Worm (Caenorhabditis elegans) whole organism, midembryonic: ENCODE results near the gene fbxa-99.

ENCODE experiments used
- T22C8.4 ChIP-seq: fragments of 200-800 bp; sonication (Bioruptor generic); IDR thresholded peaks from 2 replicates; pipeline ENCODE4 v1.3.6; 2022; ENCODE audit warnings: missing genetic modification characterization, missing compliant biosample characterization
- cog-1 ChIP-seq: sonication (generic microtip); optimal IDR thresholded peaks from 2 replicates; lab custom pipeline; 2016; ENCODE audit warnings: missing genetic modification characterization, missing compliant biosample characterization
- flt-1 ChIP-seq: fragments of 200-800 bp; sonication (Bioruptor generic); IDR thresholded peaks from 2 replicates; pipeline ENCODE4 v1.3.6; 2022; ENCODE audit warnings: missing genetic modification characterization, missing compliant biosample characterization
- klf-2 ChIP-seq: fragments of 200-800 bp; sonication (Bioruptor generic); conservative IDR thresholded peaks from 2 replicates; pipeline ENCODE4 v1.3.6; 2022; ENCODE audit warnings: missing genetic modification reagents, missing genetic modification characterization, missing compliant biosample characterization
- med-1 ChIP-seq: sonication (generic microtip); optimal IDR thresholded peaks from 2 replicates; lab custom pipeline; 2017; ENCODE audit warnings: missing genetic modification characterization, mild to moderate bottlenecking, missing compliant biosample characterization, antibody characterized with exemption, missing genetic modification reagents; ENCODE audit not compliant: insufficient read depth
- tab-1 ChIP-seq: fragments of 200-800 bp; sonication (Bioruptor generic); IDR thresholded peaks from 2 replicates; pipeline ENCODE4 v1.3.6; 2022; ENCODE audit warnings: missing genetic modification characterization, missing compliant biosample characterization
- ztf-23 ChIP-seq: fragments of 200-800 bp; sonication (Bioruptor generic); IDR thresholded peaks from 2 replicates; pipeline ENCODE4 v1.3.6; 2022; ENCODE audit warnings: missing genetic modification reagents, missing genetic modification characterization, missing compliant biosample characterization
- ztf-29 ChIP-seq: fragments of 200-800 bp; sonication (Bioruptor generic); IDR thresholded peaks from 2 replicates; pipeline ENCODE4 v1.3.6; 2022; ENCODE audit warnings: missing genetic modification reagents, missing genetic modification characterization, missing compliant biosample characterization

DNA sequence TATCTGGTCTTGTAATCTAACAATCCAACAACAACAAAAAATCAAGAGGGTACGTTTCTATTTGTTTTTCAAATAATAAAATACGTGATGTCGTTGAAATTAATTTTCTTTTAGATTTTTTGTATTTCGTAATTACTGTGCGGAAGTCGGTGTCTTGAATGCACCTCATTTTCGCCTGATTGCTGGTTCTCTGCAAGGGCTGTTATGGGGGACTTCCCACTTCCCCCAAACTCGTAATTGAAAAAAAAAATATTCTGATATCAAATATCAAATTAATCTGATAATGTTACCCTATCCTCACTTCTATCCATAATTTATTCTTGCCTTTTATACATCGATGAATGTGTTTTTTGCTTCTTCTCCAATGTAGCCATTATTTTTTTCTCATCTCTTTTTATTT, 5.4 kb upstream of the fbxa-99 start, which contains the start of gene F36G9.15:
- TF ChIP-seq med-1 (GFP tag; lab: Kevin White, UChicago) (no peak), tab-1 (GFP tag; lab: Robert Waterston, UW) (no peak), T22C8.4 (GFP tag; lab: Robert Waterston, UW) (no peak), ztf-29 (GFP tag; lab: Robert Waterston, UW) (no peak), klf-2 (GFP tag; lab: Robert Waterston, UW) (no peak), ztf-23 (GFP tag; lab: Robert Waterston, UW) (no peak), flt-1 (GFP tag; lab: Robert Waterston, UW) (no peak), cog-1 (no peak)
